Fruit fly (Drosophila melanogaster) whole organism, prepupa: ENCODE measurements around the gene CG6066.

Source experiments
- CG34406 ChIP-seq: fragments of 200-800 bp; sonication (Bioruptor generic); optimal IDR thresholded peaks from 3 replicates; lab custom pipeline; 2016; ENCODE audit warnings: missing biosample characterization, missing genetic modification characterization
- CG3919 ChIP-seq: fragments of 200-800 bp; sonication (Bioruptor generic); optimal IDR thresholded peaks from 3 replicates; lab custom pipeline; 2016; ENCODE audit warnings: missing biosample characterization, missing genetic modification characterization
- Hr39 ChIP-seq: fragments of 200-800 bp; sonication (Bioruptor generic); optimal IDR thresholded peaks from 2 replicates; lab custom pipeline; 2016; ENCODE audit warnings: missing biosample characterization, missing genetic modification characterization
- Smox ChIP-seq: fragments of 200-800 bp; sonication (Bioruptor generic); optimal IDR thresholded peaks from 3 replicates; lab custom pipeline; 2016; ENCODE audit warnings: missing biosample characterization, missing genetic modification characterization
- Sox102F ChIP-seq: fragments of 200-800 bp; sonication (Bioruptor generic); optimal IDR thresholded peaks from 2 replicates; lab custom pipeline; 2016; ENCODE audit warnings: missing biosample characterization, mild to moderate bottlenecking, missing genetic modification characterization
- fkh ChIP-seq: fragments of 200-800 bp; sonication (Bioruptor generic); optimal IDR thresholded peaks from 3 replicates; lab custom pipeline; 2017; ENCODE audit warnings: missing biosample characterization, mild to moderate bottlenecking, missing genetic modification characterization, moderate library complexity
- topi ChIP-seq: fragments of 200-800 bp; sonication (Bioruptor generic); optimal IDR thresholded peaks from 3 replicates; lab custom pipeline; 2016; ENCODE audit warnings: missing biosample characterization, missing genetic modification characterization

- no peak for TF ChIP-seq CG34406 (GFP tag; lab: Kevin White, UChicago)
- TF ChIP-seq CG3919 (GFP tag; lab: Kevin White, UChicago), result no peak
- no peak for TF ChIP-seq Hr39 (GFP tag; lab: Kevin White, UChicago)
- TF ChIP-seq fkh (GFP tag; lab: Kevin White, UChicago), result no peak
- TF ChIP-seq Sox102F (GFP tag; lab: Kevin White, UChicago), result no peak
- TF ChIP-seq topi (GFP tag; lab: Kevin White, UChicago), result no peak
- TF ChIP-seq Smox (GFP tag; lab: Kevin White, UChicago), result no peak
Observed at dm6 chr3R:27157814-27158213, 41.3 kb upstream of the CG6066 start, which contains the start of gene grass.
